Fruit fly (Drosophila melanogaster): ENCODE measurements around the gene promL.

The promL gene

DNA sequence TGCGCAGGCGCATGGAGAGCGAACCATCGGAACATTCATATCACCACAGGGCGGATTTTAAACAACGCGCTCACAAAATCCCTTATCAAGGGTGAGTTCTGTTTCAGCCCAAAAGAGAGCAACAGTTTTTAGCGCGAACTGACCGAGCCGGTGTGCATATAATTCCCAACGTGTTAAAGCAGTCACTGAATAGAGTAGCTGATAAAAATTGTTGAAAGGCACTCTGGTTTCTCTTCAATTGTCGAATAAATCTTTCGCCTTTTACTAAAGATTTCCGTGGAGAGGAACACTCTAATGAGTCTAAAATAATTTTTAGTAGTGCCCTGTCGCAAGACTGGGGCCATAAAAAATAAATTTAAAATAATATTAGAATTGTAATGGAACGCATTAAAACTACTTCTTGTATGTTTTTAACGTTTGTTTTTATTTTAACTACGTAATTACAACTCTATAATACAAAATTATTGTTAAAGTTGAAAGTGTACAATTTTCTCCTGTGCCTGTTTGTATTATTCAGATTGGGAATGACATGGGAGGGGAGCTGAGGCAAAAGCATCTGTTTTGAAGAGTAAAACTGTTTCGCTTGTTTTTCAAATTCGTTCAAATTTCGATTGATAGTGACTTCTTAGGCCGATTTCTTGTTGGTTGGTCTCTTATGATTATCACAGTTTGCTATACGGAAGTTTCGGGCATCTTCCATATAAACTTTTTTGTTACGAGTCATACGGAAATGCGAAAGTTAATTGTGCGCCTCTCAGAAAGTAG is 36.8 kb downstream of the promL start (continued):
- TF ChIP-seq dysf (GFP tag; IDR thresholded peaks at IDR 0.05) (peak; percentile 17; the same call in 1 of the 3 replicates), CG3407 (GFP tag; optimal IDR thresholded peaks at IDR 0.05) (no peak), Scr (GFP tag; IDR thresholded peaks at IDR 0.05; ENCODE audit: partially characterized antibody) (peak; percentile 25; the same call in 1 of the 2 replicates), CG13894 (tag; optimal IDR thresholded peaks at IDR 0.05) (peak; percentile 88), CG9609 (GFP tag; optimal IDR thresholded peaks at IDR 0.05) (no peak), stc (GFP tag; IDR thresholded peaks at IDR 0.05) (peak; percentile 63), jigr1 (GFP tag; IDR thresholded peaks at IDR 0.05) (peak; percentile 43; the same call in 1 of the 3 replicates), prd (optimal IDR thresholded peaks at IDR 0.05) (no peak), prd (GFP tag; IDR thresholded peaks at IDR 0.05) (peak; percentile 57), Fer1 (GFP tag; optimal IDR thresholded peaks at IDR 0.05) (peak; percentile 57), chinmo (GFP tag; IDR thresholded peaks at IDR 0.05; ENCODE audit: partially characterized antibody) (0 out of 4 replicates have a peak, but pooled peaks have one; percentile 69), D19A (tag; optimal IDR thresholded peaks at IDR 0.05) (peak; percentile 81), CG30403 (GFP tag; optimal IDR thresholded peaks at IDR 0.05) (peak; percentile 29), CG11723 (GFP tag; optimal IDR thresholded peaks at IDR 0.05) (no peak), CG9932 (GFP tag; IDR thresholded peaks at IDR 0.05) (peak; percentile 37), Mrtf (GFP tag; IDR thresholded peaks at IDR 0.05) (no peak), tup (GFP tag; optimal IDR thresholded peaks at IDR 0.05) (no peak), CG11398 (GFP tag; optimal IDR thresholded peaks at IDR 0.05) (peak; percentile 24), fd64A (GFP tag; optimal IDR thresholded peaks at IDR 0.05) (no peak), NFAT (GFP tag; IDR thresholded peaks at IDR 0.05) (peak; percentile 52; the same call in 1 of the 2 replicates), Dll (GFP tag; IDR thresholded peaks at IDR 0.05; ENCODE audit: partially characterized antibody) (0 out of 4 replicates have a peak, but pooled peaks have one; percentile 11), ems (GFP tag; optimal IDR thresholded peaks at IDR 0.05) (peak; percentile 37), gce (GFP tag; IDR thresholded peaks at IDR 0.05) (no peak; the same call in 2 of the 3 replicates), Optix (GFP tag; IDR thresholded peaks at IDR 0.05) (no peak), ase (GFP tag; IDR thresholded peaks at IDR 0.05) (no peak), lab (GFP tag; optimal IDR thresholded peaks at IDR 0.05) (no peak), luna (GFP tag; optimal IDR thresholded peaks at IDR 0.05) (no peak), ind (GFP tag; optimal IDR thresholded peaks at IDR 0.05) (no peak), zen2 (GFP tag; IDR thresholded peaks at IDR 0.05; ENCODE audit: partially characterized antibody) (peak; percentile 69; the same call in 2 of the 3 replicates), CG2199 (GFP tag; IDR thresholded peaks at IDR 0.05) (peak; percentile 69; the same call in 1 of the 3 replicates), CoRest (tag; optimal IDR thresholded peaks at IDR 0.05) (peak; percentile 16), Aef1 (GFP tag; IDR thresholded peaks at IDR 0.05) (no peak), al (GFP tag; IDR thresholded peaks at IDR 0.05) (no peak), cato (GFP tag; optimal IDR thresholded peaks at IDR 0.05; ENCODE audit: borderline replicate concordance) (no peak), CG15601 (tag; optimal IDR thresholded peaks at IDR 0.05) (peak; percentile 81), pnt (GFP tag; optimal IDR thresholded peaks at IDR 0.05) (no peak), C15 (GFP tag; IDR thresholded peaks at IDR 0.05) (no peak), CG10147 (GFP tag; optimal IDR thresholded peaks at IDR 0.05) (no peak), insv (GFP tag; optimal IDR thresholded peaks at IDR 0.05) (peak in 1 of 2 experiments; percentile 62), az2 (GFP tag; optimal IDR thresholded peaks at IDR 0.05) (no peak), tio (GFP tag; optimal IDR thresholded peaks at IDR 0.05) (no peak), CG2116 (GFP tag; optimal IDR thresholded peaks at IDR 0.05) (no peak), CG3847 (GFP tag; IDR thresholded peaks at IDR 0.05) (peak; percentile 47), CG10209 (GFP tag; optimal IDR thresholded peaks at IDR 0.05) (peak; percentile 70), dan (GFP tag; IDR thresholded peaks at IDR 0.05) (no peak), CG7745 (tag; optimal IDR thresholded peaks at IDR 0.05) (peak; percentile 41), ara (GFP tag; IDR thresholded peaks at IDR 0.05) (peak; percentile 52; the same call in 1 of the 2 replicates), CG14441 (GFP tag; IDR thresholded peaks at IDR 0.05) (no peak), CG1603 (tag; optimal IDR thresholded peaks at IDR 0.05) (peak; percentile 42)
